Worm (Caenorhabditis elegans): ENCODE measurements around the gene eat-20.

Gene eat-20

ce11 chrX:15544671-15545070, 34.9 kb downstream of the eat-20 start (continued):
- TF ChIP-seq nhr-179 (tag; optimal IDR thresholded peaks at IDR 0.05), result no peak
- no peak for TF ChIP-seq lin-54 (GFP tag; optimal IDR thresholded peaks at IDR 0.05)
- no peak for TF ChIP-seq chd-7 (tag; optimal IDR thresholded peaks at IDR 0.05)
- no peak for TF ChIP-seq Y67H2A.10 (GFP tag; conservative IDR thresholded peaks at IDR 0.05)
- TF ChIP-seq attf-3 (GFP tag; conservative IDR thresholded peaks at IDR 0.05), result no peak
- TF ChIP-seq atf-7 (tag; optimal IDR thresholded peaks at IDR 0.05), result peak; percentile 43
- TF ChIP-seq sdz-38 (tag; optimal IDR thresholded peaks at IDR 0.05), result no peak
- TF ChIP-seq pha-4 (tag; optimal IDR thresholded peaks at IDR 0.05), result no peak
- TF ChIP-seq snpc-4 (GFP tag; optimal IDR thresholded peaks at IDR 0.05), result no peak
- TF ChIP-seq snpc-4 (tag; optimal IDR thresholded peaks at IDR 0.05), result no peak
- no peak for TF ChIP-seq egl-18 (GFP tag; IDR thresholded peaks at IDR 0.05)
- no peak for TF ChIP-seq B0019.2 (GFP tag; conservative IDR thresholded peaks at IDR 0.05)
- TF ChIP-seq ztf-22 (GFP tag; optimal IDR thresholded peaks at IDR 0.05), result no peak

- TF ChIP-seq T26A5.8 (tag; optimal IDR thresholded peaks at IDR 0.05) (no peak), aptf-2 (GFP tag; conservative IDR thresholded peaks at IDR 0.05) (no peak), fkh-3 (tag; optimal IDR thresholded peaks at IDR 0.05) (no peak), B0035.1 (tag; optimal IDR thresholded peaks at IDR 0.05) (no peak), lag-1 (GFP tag; IDR thresholded peaks at IDR 0.05) (no peak), F57A8.1 (GFP tag; optimal IDR thresholded peaks at IDR 0.05) (no peak), ceh-91 (GFP tag; IDR thresholded peaks at IDR 0.05) (no peak), K11D2.4 (GFP tag; IDR thresholded peaks at IDR 0.05) (0 out of 2 replicates have a peak, but pooled peaks have one; percentile 20)
Observed at ce11 chrX:15545485-15545884, 35.7 kb downstream of the eat-20 start.

- TF ChIP-seq nhr-80 (tag; optimal IDR thresholded peaks at IDR 0.05), result peak; percentile 17
- no peak for TF ChIP-seq D2030.7 (GFP tag; IDR thresholded peaks at IDR 0.05)
Observed at ce11 chrX:15546943-15547342, 37.1 kb downstream of the eat-20 start.

- TF ChIP-seq madf-6 (GFP tag; IDR thresholded peaks at IDR 0.05), result no peak
- no peak for TF ChIP-seq nfya-1 (tag; optimal IDR thresholded peaks at IDR 0.05; ENCODE audit: borderline replicate concordance, insufficient read depth)
- no peak for TF ChIP-seq snpc-1.3 (tag; optimal IDR thresholded peaks at IDR 0.05; ENCODE audit: insufficient read depth)
- TF ChIP-seq snpc-4 (GFP tag; optimal IDR thresholded peaks at IDR 0.05), result no peak
- TF ChIP-seq snpc-4 (tag; optimal IDR thresholded peaks at IDR 0.05), result no peak
- no peak for TF ChIP-seq nfyb-1 (GFP tag; IDR thresholded peaks at IDR 0.05)
- no peak for TF ChIP-seq mes-4 (tag; optimal IDR thresholded peaks at IDR 0.05)
- TF ChIP-seq F22D6.2 (tag; optimal IDR thresholded peaks at IDR 0.05), result no peak
- TF ChIP-seq madf-10 (tag; optimal IDR thresholded peaks at IDR 0.05), result no peak
- no peak for TF ChIP-seq attf-5 (GFP tag; optimal IDR thresholded peaks at IDR 0.05)
- TF ChIP-seq ama-1 (optimal IDR thresholded peaks at IDR 0.05), result no peak
- no peak for TF ChIP-seq ama-1 (GFP tag; optimal IDR thresholded peaks at IDR 0.05)
- no peak for TF ChIP-seq F33H1.4 (GFP tag; IDR thresholded peaks at IDR 0.05)
Observed at ce11 chrX:15547896-15548295, 38.1 kb downstream of the eat-20 start.

ce11 chrX:15550769-15551168, 41.0 kb downstream of the eat-20 start:
- TF ChIP-seq pbrm-1 (GFP tag; IDR thresholded peaks at IDR 0.05) (no peak), ZK185.1 (tag; optimal IDR thresholded peaks at IDR 0.05; ENCODE audit: poor library complexity, severe bottlenecking) (no peak), lag-1 (GFP tag; IDR thresholded peaks at IDR 0.05) (no peak), ets-4 (GFP tag; optimal IDR thresholded peaks at IDR 0.05) (no peak), B0035.1 (tag; optimal IDR thresholded peaks at IDR 0.05) (no peak), rec-8 (tag; optimal IDR thresholded peaks at IDR 0.05) (no peak), lsl-1 (GFP tag; optimal IDR thresholded peaks at IDR 0.05) (no peak), chd-7 (tag; optimal IDR thresholded peaks at IDR 0.05) (no peak), ama-1 (optimal IDR thresholded peaks at IDR 0.05) (no peak), ama-1 (GFP tag; optimal IDR thresholded peaks at IDR 0.05) (no peak), F52B5.7 (tag; optimal IDR thresholded peaks at IDR 0.05) (no peak), nfyb-1 (GFP tag; IDR thresholded peaks at IDR 0.05) (no peak), attf-3 (GFP tag; conservative IDR thresholded peaks at IDR 0.05) (no peak), lin-26 (GFP tag; IDR thresholded peaks at IDR 0.05) (no peak), athp-1 (tag; optimal IDR thresholded peaks at IDR 0.05) (no peak)
